Worm (Caenorhabditis elegans) whole organism, L2 larva: ENCODE data around the gene C33A12.19.

Source experiments
- lin-39 ChIP-seq: fragments of 150-350 bp; optimal IDR thresholded peaks from 2 replicates; lab custom pipeline; 2014; ENCODE audit warnings: missing biosample characterization, missing genetic modification reagents, missing genetic modification characterization
- peb-1 ChIP-seq: fragments of 150-350 bp; optimal IDR thresholded peaks from 2 replicates; lab custom pipeline; 2014; ENCODE audit warnings: missing biosample characterization, missing genetic modification characterization

DNA sequence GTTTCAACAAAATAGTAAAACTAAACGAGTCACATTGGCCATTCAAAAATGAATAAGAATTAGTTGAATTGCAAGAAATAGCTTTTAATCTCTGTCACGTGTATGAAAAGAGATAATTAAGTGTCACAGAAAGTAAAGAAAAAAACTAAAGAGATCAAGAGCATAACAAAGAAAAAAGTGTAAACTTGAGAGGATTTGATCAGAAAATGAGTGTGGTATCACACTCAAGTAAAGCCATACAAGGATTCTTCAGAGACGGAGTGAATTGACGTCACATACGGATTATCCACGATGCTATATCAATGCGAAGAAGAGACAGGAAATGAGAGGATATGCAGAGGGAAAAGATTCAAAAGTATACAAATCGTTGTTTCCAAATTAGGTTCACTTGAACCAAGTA, 47.5 kb upstream of the C33A12.19 start:
- TF ChIP-seq peb-1 (tag; lab: Kevin White, UChicago): no peak
- no peak for TF ChIP-seq lin-39 (tag; lab: Kevin White, UChicago)
